Worm (Caenorhabditis elegans) whole organism, L4 larva: Measurements from ENCODE around the gene K02D10.2.
A peak's percentile ranks its signal among the peaks of the same experiment; 100 is the strongest.

Source experiments
- F10B5.3 ChIP-seq: sonication (generic microtip); optimal IDR thresholded peaks from 2 replicates; lab custom pipeline; 2016; ENCODE audit warnings: mild to moderate bottlenecking, missing genetic modification characterization, missing compliant biosample characterization
- F49E8.2 ChIP-seq: sonication (generic microtip); optimal IDR thresholded peaks from 2 replicates; lab custom pipeline; 2016; ENCODE audit warnings: missing compliant biosample characterization, mild to moderate bottlenecking, missing genetic modification characterization, borderline replicate concordance
- R02D3.7 ChIP-seq: fragments of 150-350 bp; sonication (generic microtip); optimal IDR thresholded peaks from 3 replicates; lab custom pipeline; 2014; ENCODE audit warnings: missing biosample characterization, missing genetic modification characterization
- T20F7.1 ChIP-seq: fragments of 200-800 bp; sonication (Bioruptor generic); optimal IDR thresholded peaks from 2 replicates; lab custom pipeline; 2018; ENCODE audit warnings: mild to moderate bottlenecking, missing genetic modification characterization, missing compliant biosample characterization
- T26A8.4 ChIP-seq: fragments of 200-800 bp; sonication (Bioruptor generic); IDR thresholded peaks from 2 replicates; pipeline ENCODE4 v1.3.6; 2022; ENCODE audit warnings: missing genetic modification characterization, missing compliant biosample characterization
- Y105C5A.15 ChIP-seq: fragments of 200-800 bp; sonication (Bioruptor generic); IDR thresholded peaks from 2 replicates; pipeline ENCODE4 v1.3.6; 2022; ENCODE audit warnings: missing genetic modification characterization, missing compliant biosample characterization
- ZK546.5 ChIP-seq, 2 experiments: sonication (generic microtip); optimal IDR thresholded peaks; 2 replicates each; lab custom pipeline; 2017; ENCODE audit warnings: missing biosample characterization in 2 of 2, missing genetic modification characterization in 2 of 2
- aha-1 ChIP-seq: fragments of 150-350 bp; peaks from one replicate; lab custom pipeline; 2014; ENCODE audit warnings: missing biosample characterization, missing genetic modification characterization
- ama-1 ChIP-seq: fragments of 150-350 bp; optimal IDR thresholded peaks from 2 replicates; lab custom pipeline; 2014; ENCODE audit warnings: inconsistent platforms, mixed read lengths
- attf-4 ChIP-seq: sonication (generic microtip); optimal IDR thresholded peaks from 3 replicates; lab custom pipeline; 2017; ENCODE audit warnings: missing biosample characterization, missing genetic modification characterization
- ceh-44 ChIP-seq: fragments of 200-800 bp; sonication (Bioruptor generic); IDR thresholded peaks from 2 replicates; pipeline ENCODE4 v1.3.6; 2022; ENCODE audit warnings: missing genetic modification reagents, missing genetic modification characterization, missing compliant biosample characterization
- ceh-82 ChIP-seq: sonication (generic microtip); optimal IDR thresholded peaks from 2 replicates; lab custom pipeline; 2017; ENCODE audit warnings: missing biosample characterization, missing genetic modification characterization
- dmd-6 ChIP-seq: fragments of 200-800 bp; sonication (Bioruptor generic); IDR thresholded peaks from 2 replicates; pipeline ENCODE4 v1.3.6; 2022; ENCODE audit warnings: missing genetic modification reagents, missing genetic modification characterization, missing compliant biosample characterization
- duxl-1 ChIP-seq: sonication (generic microtip); optimal IDR thresholded peaks from 2 replicates; lab custom pipeline; 2016; ENCODE audit warnings: mild to moderate bottlenecking, missing genetic modification characterization, moderate library complexity, missing compliant biosample characterization; ENCODE audit not compliant: poor library complexity
- fos-1 ChIP-seq: fragments of 150-350 bp; optimal IDR thresholded peaks from 2 replicates; lab custom pipeline; 2014; ENCODE audit warnings: missing biosample characterization, missing genetic modification characterization
- hif-1 ChIP-seq, 2 experiments: sonication (generic microtip); optimal IDR thresholded peaks; 2 replicates each; lab custom pipeline; 2016 to 2017; ENCODE audit warnings: missing compliant biosample characterization in 2 of 2, missing genetic modification characterization in 2 of 2, missing genetic modification reagents in 2 of 2, missing genotype in 2 of 2, mild to moderate bottlenecking in 1 of 2
- hlh-11 ChIP-seq: fragments of 200-800 bp; sonication (Bioruptor generic); optimal IDR thresholded peaks from 2 replicates; lab custom pipeline; 2018; ENCODE audit warnings: mild to moderate bottlenecking, missing genetic modification characterization, missing compliant biosample characterization
- hlh-30 ChIP-seq: sonication (generic microtip); optimal IDR thresholded peaks from 2 replicates; lab custom pipeline; 2017; ENCODE audit warnings: antibody characterized with exemption, mild to moderate bottlenecking, missing genetic modification characterization, missing compliant biosample characterization; ENCODE audit not compliant: insufficient read depth
- hmg-1.1 ChIP-seq: fragments of 200-800 bp; sonication (Bioruptor generic); IDR thresholded peaks from 2 replicates; pipeline ENCODE4 v1.3.6; 2022; ENCODE audit warnings: missing genetic modification reagents, missing genetic modification characterization, missing compliant biosample characterization
- jun-1 ChIP-seq: fragments of 150-350 bp; optimal IDR thresholded peaks from 2 replicates; lab custom pipeline; 2014; ENCODE audit warnings: missing biosample characterization, missing genetic modification reagents, missing genetic modification characterization
- lin-13 ChIP-seq: fragments of 150-350 bp; optimal IDR thresholded peaks from 2 replicates; lab custom pipeline; 2014; ENCODE audit warnings: missing biosample characterization, missing genetic modification reagents, missing genetic modification characterization
- lin-29 ChIP-seq: fragments of 200-800 bp; sonication (Bioruptor generic); IDR thresholded peaks from 2 replicates; pipeline ENCODE4 v1.3.6; 2022; ENCODE audit warnings: missing genetic modification reagents, missing genetic modification characterization, missing compliant biosample characterization
- lin-38 ChIP-seq: fragments of 200-800 bp; sonication (Bioruptor generic); IDR thresholded peaks from 2 replicates; pipeline ENCODE4 v1.3.6; 2022; ENCODE audit warnings: missing genetic modification reagents, missing genetic modification characterization, missing compliant biosample characterization
- lin-39 ChIP-seq: fragments of 150-350 bp; optimal IDR thresholded peaks from 2 replicates; lab custom pipeline; 2014; ENCODE audit warnings: missing biosample characterization, missing genetic modification reagents, missing genetic modification characterization
- lir-3 ChIP-seq: sonication (generic microtip); optimal IDR thresholded peaks from 2 replicates; lab custom pipeline; 2016; ENCODE audit warnings: mild to moderate bottlenecking, missing genetic modification characterization, missing compliant biosample characterization
- mep-1 ChIP-seq: fragments of 150-350 bp; sonication (generic microtip); optimal IDR thresholded peaks from 3 replicates; lab custom pipeline; 2014; ENCODE audit warnings: missing biosample characterization, missing genetic modification characterization
- mxl-2 ChIP-seq: fragments of 200-800 bp; sonication (Bioruptor generic); conservative IDR thresholded peaks from 2 replicates; pipeline ENCODE4 v1.3.6; 2022; ENCODE audit warnings: missing genetic modification reagents, missing genetic modification characterization, missing compliant biosample characterization
- nhr-237 ChIP-seq: sonication (generic microtip); optimal IDR thresholded peaks from 2 replicates; lab custom pipeline; 2017; ENCODE audit warnings: missing biosample characterization, missing genetic modification characterization
- nhr-25 ChIP-seq: sonication (generic microtip); optimal IDR thresholded peaks from 2 replicates; lab custom pipeline; 2017; ENCODE audit warnings: missing genetic modification characterization, mild to moderate bottlenecking, missing compliant biosample characterization, antibody characterized with exemption, moderate library complexity, borderline replicate concordance; ENCODE audit not compliant: insufficient read depth
- nhr-28 ChIP-seq: fragments of 150-350 bp; optimal IDR thresholded peaks from 2 replicates; lab custom pipeline; 2014; ENCODE audit warnings: missing biosample characterization, missing genetic modification characterization
- nhr-42 ChIP-seq: fragments of 200-800 bp; sonication (Bioruptor generic); IDR thresholded peaks from 2 replicates; pipeline ENCODE4 v1.3.6; 2022; ENCODE audit warnings: missing genetic modification characterization, missing compliant biosample characterization
- nhr-48 ChIP-seq: sonication (generic microtip); optimal IDR thresholded peaks from 2 replicates; lab custom pipeline; 2016; ENCODE audit warnings: mild to moderate bottlenecking, missing genetic modification characterization, missing compliant biosample characterization
- nhr-6 ChIP-seq: fragments of 150-350 bp; optimal IDR thresholded peaks from 2 replicates; lab custom pipeline; 2014; ENCODE audit warnings: missing biosample characterization, missing genetic modification characterization
- nhr-77 ChIP-seq: fragments of 150-350 bp; optimal IDR thresholded peaks from 2 replicates; lab custom pipeline; 2014; ENCODE audit warnings: missing biosample characterization, missing genetic modification characterization
- pha-4 ChIP-seq, 2 experiments: fragments of 150-350 bp in 1 of 2; fragments of 200-800 bp in 1 of 2; sonication (Bioruptor generic) in 1 of 2; IDR thresholded peaks in 1 of 2; optimal IDR thresholded peaks in 1 of 2; 2 replicates each; pipeline versions ENCODE4 v1.3.6 to Lab custom; 2014 to 2022; ENCODE audit warnings: missing genetic modification characterization in 2 of 2, missing genetic modification reagents in 2 of 2, missing biosample characterization in 1 of 2, missing compliant biosample characterization in 1 of 2
- pqm-1 ChIP-seq: sonication (generic microtip); optimal IDR thresholded peaks from 2 replicates; lab custom pipeline; 2017; ENCODE audit warnings: missing biosample characterization, missing genetic modification characterization
- saeg-2 ChIP-seq: fragments of 200-800 bp; sonication (Bioruptor generic); IDR thresholded peaks from 2 replicates; pipeline ENCODE4 v1.3.6; 2022; ENCODE audit warnings: missing genetic modification reagents, missing genetic modification characterization, missing compliant biosample characterization
- sdz-12 ChIP-seq: fragments of 200-800 bp; sonication (Bioruptor generic); optimal IDR thresholded peaks from 2 replicates; lab custom pipeline; 2018; ENCODE audit warnings: mild to moderate bottlenecking, missing genetic modification characterization, missing compliant biosample characterization
- set-16 ChIP-seq: fragments of 200-800 bp; sonication (Bioruptor generic); IDR thresholded peaks from 2 replicates; pipeline ENCODE4 v1.3.6; 2022; ENCODE audit warnings: missing genetic modification reagents, missing genetic modification characterization, missing compliant biosample characterization
- snpc-1.2 ChIP-seq: fragments of 200-800 bp; sonication (Bioruptor generic); IDR thresholded peaks from 2 replicates; pipeline ENCODE4 v1.3.6; 2022; ENCODE audit warnings: missing genetic modification reagents, missing genetic modification characterization, missing compliant biosample characterization
- snpc-4 ChIP-seq: fragments of 150-350 bp; optimal IDR thresholded peaks from 2 replicates; lab custom pipeline; 2014; ENCODE audit warnings: missing biosample characterization, missing genetic modification characterization
- tag-97 ChIP-seq: fragments of 200-800 bp; sonication (Bioruptor generic); IDR thresholded peaks from 2 replicates; pipeline ENCODE4 v1.3.6; 2022; ENCODE audit warnings: missing genetic modification characterization, missing compliant biosample characterization
- unc-130 ChIP-seq: sonication (generic microtip); optimal IDR thresholded peaks from 2 replicates; lab custom pipeline; 2016; ENCODE audit warnings: missing genetic modification reagents, missing genetic modification characterization, missing compliant biosample characterization
- unc-39 ChIP-seq: sonication (generic microtip); optimal IDR thresholded peaks from 2 replicates; lab custom pipeline; 2017; ENCODE audit warnings: missing biosample characterization, missing genetic modification characterization
- unc-62 ChIP-seq, 3 experiments: fragments of 150-350 bp in 1 of 3; sonication (generic microtip); optimal IDR thresholded peaks in 2 of 3; peaks in 1 of 3; 1 replicate in 1 of 3; 2 replicates in 2 of 3; lab custom pipeline; 2014 to 2017; ENCODE audit warnings: missing biosample characterization in 3 of 3, missing genetic modification characterization in 3 of 3, missing genetic modification reagents in 3 of 3, missing genotype in 1 of 3
- vab-7 ChIP-seq: fragments of 200-800 bp; sonication (Bioruptor generic); IDR thresholded peaks from 2 replicates; pipeline ENCODE4 v1.3.6; 2022; ENCODE audit warnings: missing genetic modification reagents, missing genetic modification characterization, missing compliant biosample characterization
- zag-1 ChIP-seq: fragments of 150-350 bp; optimal IDR thresholded peaks from 2 replicates; lab custom pipeline; 2014; ENCODE audit warnings: missing biosample characterization, missing genetic modification characterization
- zfp-2 ChIP-seq: sonication (generic microtip); optimal IDR thresholded peaks from 2 replicates; lab custom pipeline; 2016; ENCODE audit warnings: mild to moderate bottlenecking, missing genetic modification characterization, missing compliant biosample characterization
- ztf-7 ChIP-seq: fragments of 150-350 bp; optimal IDR thresholded peaks from 2 replicates; lab custom pipeline; 2014; ENCODE audit warnings: missing biosample characterization, missing genetic modification characterization

Gene K02D10.2

ce11 chrIII:8741276-8741860 lies 29.7 kb downstream of the K02D10.2 start, which contains the start of gene pdhk-2 (continued):
- TF ChIP-seq saeg-2 (GFP tag; lab: Robert Waterston, UW), result peak; percentile 77; the same call in 1 of the 2 replicates
- peak; percentile 80 for TF ChIP-seq pha-4 (GFP tag; IDR thresholded peaks at IDR 0.05; lab: Robert Waterston, UW)
- peak; percentile 23 for TF ChIP-seq pha-4 (tag; optimal IDR thresholded peaks at IDR 0.05; lab: Kevin White, UChicago)
- TF ChIP-seq jun-1 (tag; lab: Kevin White, UChicago), result peak; percentile 83
- peak; percentile 64 for TF ChIP-seq nhr-25 (tag; lab: Kevin White, UChicago)
- peak; percentile 79 for TF ChIP-seq lin-29 (GFP tag; lab: Robert Waterston, UW)
- peak; percentile 86 for TF ChIP-seq duxl-1 (tag; lab: Kevin White, UChicago)
- peak; percentile 76; the same call in 1 of the 2 replicates for TF ChIP-seq nhr-42 (GFP tag; lab: Robert Waterston, UW)
- TF ChIP-seq F49E8.2 (tag; lab: Kevin White, UChicago), result peak; percentile 73
- TF ChIP-seq dmd-6 (GFP tag; lab: Robert Waterston, UW), result peak; percentile 94
- peak; percentile 43 for TF ChIP-seq lir-3 (tag; lab: Kevin White, UChicago)
- peak; percentile 94 for TF ChIP-seq hlh-11
- TF ChIP-seq vab-7 (GFP tag; lab: Robert Waterston, UW), result 0 out of 2 replicates have a peak, but pooled peaks have one; percentile 51
- no peak for TF ChIP-seq fos-1 (tag; lab: Kevin White, UChicago)
- peak; percentile 78 for TF ChIP-seq ztf-7 (tag; lab: Kevin White, UChicago)
- no peak for TF ChIP-seq lin-39
- peak; percentile 91 for TF ChIP-seq hmg-1.1
- peak; percentile 73 for TF ChIP-seq nhr-77 (tag; lab: Kevin White, UChicago)
- no peak for TF ChIP-seq tag-97 (GFP tag; lab: Robert Waterston, UW)
- no peak for TF ChIP-seq attf-4 (tag; lab: Kevin White, UChicago)
- no peak for TF ChIP-seq mxl-2
- peak; percentile 49; the same call in 1 of the 2 replicates for TF ChIP-seq set-16 (GFP tag; lab: Robert Waterston, UW)
- TF ChIP-seq ceh-44 (GFP tag; lab: Robert Waterston, UW), result 0 out of 2 replicates have a peak, but pooled peaks have one; percentile 43
- peak; percentile 82 for TF ChIP-seq lin-13 (GFP tag; lab: Kevin White, UChicago)
- no peak for TF ChIP-seq pqm-1 (tag; lab: Kevin White, UChicago)
- TF ChIP-seq nhr-48 (tag; lab: Kevin White, UChicago), result peak; percentile 90
- TF ChIP-seq ama-1 (lab: Kevin White, UChicago), result peak; percentile 81
- peak; percentile 46 to 87 for TF ChIP-seq hif-1 (tag; optimal IDR thresholded peaks at IDR 0.05; lab: Kevin White, UChicago)
- peak; percentile 93 for TF ChIP-seq T26A8.4 (GFP tag; lab: Robert Waterston, UW)
- TF ChIP-seq sdz-12 (GFP tag; lab: Kevin White, UChicago), result no peak
- TF ChIP-seq zag-1 (tag; lab: Kevin White, UChicago), result no peak
- peak; percentile 53 for TF ChIP-seq unc-130 (GFP tag; lab: Kevin White, UChicago)
- TF ChIP-seq Y105C5A.15 (GFP tag; lab: Robert Waterston, UW), result no peak
- no peak for TF ChIP-seq R02D3.7
- TF ChIP-seq unc-62 (GFP tag; optimal IDR thresholded peaks at IDR 0.05 in 1 of 2; lab: Kevin White, UChicago), result peak in 1 of 2 experiments; percentile 98
- no peak for TF ChIP-seq unc-62 (tag; optimal IDR thresholded peaks at IDR 0.05; lab: Kevin White, UChicago)
- TF ChIP-seq ceh-82 (tag; lab: Kevin White, UChicago), result no peak
- no peak; the same call in 1 of the 2 replicates for TF ChIP-seq snpc-1.2 (GFP tag; lab: Robert Waterston, UW)
- TF ChIP-seq nhr-237, result no peak
- no peak for TF ChIP-seq snpc-4 (tag; lab: Kevin White, UChicago)

- TF ChIP-seq unc-39 (tag; lab: Kevin White, UChicago) (no peak), nhr-48 (tag; lab: Kevin White, UChicago) (no peak), T20F7.1 (GFP tag; lab: Kevin White, UChicago) (no peak), ZK546.5 (tag; optimal IDR thresholded peaks at IDR 0.05; lab: Kevin White, UChicago) (no peak), zfp-2 (no peak), lin-38 (GFP tag; lab: Robert Waterston, UW) (0 out of 2 replicates have a peak, but pooled peaks have one; percentile 10), nhr-77 (tag; lab: Kevin White, UChicago) (no peak), lir-3 (tag; lab: Kevin White, UChicago) (no peak), mep-1 (peak; percentile 15), aha-1 (tag; lab: Kevin White, UChicago) (peak; percentile 67), F10B5.3 (tag; lab: Kevin White, UChicago) (no peak), hlh-30 (tag; lab: Kevin White, UChicago) (peak; percentile 21), nhr-28 (tag; lab: Kevin White, UChicago) (no peak), nhr-6 (tag; lab: Kevin White, UChicago) (no peak), ceh-44 (GFP tag; lab: Robert Waterston, UW) (no peak), unc-62 (GFP tag; optimal IDR thresholded peaks at IDR 0.05 in 1 of 2; lab: Kevin White, UChicago) (no peak), unc-62 (tag; optimal IDR thresholded peaks at IDR 0.05; lab: Kevin White, UChicago) (no peak)
Observed at ce11 chrIII:8739786-8740185, 31.3 kb downstream of the K02D10.2 start.
